Worm (Caenorhabditis elegans) whole organism, L2 larva: ENCODE results near the gene F22F1.3.
"Not testable (repeated sequence)": the region's sequence is repeated elsewhere in the genome, so short reads cannot be mapped to it uniquely, and the experiment has no call there.

ENCODE experiments used
- C34F6.9 ChIP-seq: fragments of 150-350 bp; optimal IDR thresholded peaks from 2 replicates; lab custom pipeline; 2014; ENCODE audit warnings: missing biosample characterization, missing genetic modification characterization
- F13H6.1 ChIP-seq: sonication (generic microtip); optimal IDR thresholded peaks from 2 replicates; lab custom pipeline; 2016; ENCODE audit warnings: missing genetic modification characterization, missing compliant biosample characterization
- Y55F3AM.14 ChIP-seq: fragments of 200-800 bp; sonication (Bioruptor generic); optimal IDR thresholded peaks from 2 replicates; lab custom pipeline; 2018; ENCODE audit warnings: mild to moderate bottlenecking, missing genetic modification characterization, missing compliant biosample characterization
- alr-1 ChIP-seq: fragments of 150-350 bp; optimal IDR thresholded peaks from 2 replicates; lab custom pipeline; 2014; ENCODE audit warnings: missing biosample characterization, missing genetic modification characterization
- ama-1 ChIP-seq: fragments of 150-350 bp; optimal IDR thresholded peaks from 2 replicates; lab custom pipeline; 2018; ENCODE audit warnings: inconsistent platforms
- blmp-1 ChIP-seq: sonication (generic microtip); optimal IDR thresholded peaks from 2 replicates; lab custom pipeline; 2017; ENCODE audit warnings: missing genetic modification characterization, mild to moderate bottlenecking, missing compliant biosample characterization, antibody characterized with exemption, moderate library complexity; ENCODE audit not compliant: insufficient read depth
- ceh-16 ChIP-seq: fragments of 150-350 bp; optimal IDR thresholded peaks from 2 replicates; lab custom pipeline; 2014; ENCODE audit warnings: missing biosample characterization, missing genetic modification characterization
- ceh-82 ChIP-seq: fragments of 150-350 bp; optimal IDR thresholded peaks from 2 replicates; lab custom pipeline; 2014; ENCODE audit warnings: missing biosample characterization, missing genetic modification characterization
- crh-2 ChIP-seq: sonication (generic microtip); optimal IDR thresholded peaks from 2 replicates; lab custom pipeline; 2017; ENCODE audit warnings: missing biosample characterization, missing genetic modification characterization
- dmd-4 ChIP-seq: sonication (generic microtip); optimal IDR thresholded peaks from 2 replicates; lab custom pipeline; 2017; ENCODE audit warnings: missing biosample characterization, missing genetic modification characterization
- egl-27 ChIP-seq: sonication (generic microtip); optimal IDR thresholded peaks from 3 replicates; lab custom pipeline; 2017; ENCODE audit warnings: missing biosample characterization, missing genetic modification reagents, missing genetic modification characterization
- elt-1 ChIP-seq: fragments of 150-350 bp; optimal IDR thresholded peaks from 2 replicates; lab custom pipeline; 2014; ENCODE audit warnings: missing biosample characterization, missing genetic modification characterization
- elt-3 ChIP-seq: sonication (generic microtip); optimal IDR thresholded peaks from 2 replicates; lab custom pipeline; 2017; ENCODE audit warnings: missing biosample characterization, missing genetic modification characterization
- fos-1 ChIP-seq: fragments of 150-350 bp; optimal IDR thresholded peaks from 2 replicates; lab custom pipeline; 2014; ENCODE audit warnings: missing biosample characterization, missing genetic modification characterization
- gmeb-1 ChIP-seq: fragments of 150-350 bp; optimal IDR thresholded peaks from 2 replicates; lab custom pipeline; 2014; ENCODE audit warnings: missing biosample characterization, missing genetic modification characterization
- lin-11 ChIP-seq: fragments of 150-350 bp; sonication (generic microtip); optimal IDR thresholded peaks from 2 replicates; lab custom pipeline; 2014; ENCODE audit warnings: missing biosample characterization, missing genetic modification characterization, inconsistent platforms, mixed read lengths
- lin-13 ChIP-seq: fragments of 150-350 bp; optimal IDR thresholded peaks from 2 replicates; lab custom pipeline; 2014; ENCODE audit warnings: missing biosample characterization, missing genetic modification reagents, missing genetic modification characterization
- lsy-2 ChIP-seq, 2 experiments: fragments of 150-350 bp in 1 of 2; sonication (generic microtip) in 1 of 2; optimal IDR thresholded peaks; 2 replicates each; lab custom pipeline; 2014 to 2017; ENCODE audit warnings: missing biosample characterization in 2 of 2, missing genetic modification characterization in 2 of 2
- mdl-1 ChIP-seq, 2 experiments: fragments of 150-350 bp in 1 of 2; sonication (generic microtip) in 1 of 2; optimal IDR thresholded peaks; 2 replicates each; lab custom pipeline; 2017; ENCODE audit warnings: missing biosample characterization in 2 of 2, missing genetic modification characterization in 2 of 2
- nhr-129 ChIP-seq: fragments of 150-350 bp; optimal IDR thresholded peaks from 2 replicates; lab custom pipeline; 2014; ENCODE audit warnings: missing biosample characterization, missing genetic modification characterization
- nhr-21 ChIP-seq: fragments of 150-350 bp; optimal IDR thresholded peaks from 2 replicates; lab custom pipeline; 2014; ENCODE audit warnings: missing biosample characterization, missing genetic modification characterization
- nhr-237 ChIP-seq: fragments of 150-350 bp; optimal IDR thresholded peaks from 2 replicates; lab custom pipeline; 2014; ENCODE audit warnings: missing biosample characterization, missing genetic modification characterization
- nhr-25 ChIP-seq: fragments of 150-350 bp; sonication (generic microtip); optimal IDR thresholded peaks from 3 replicates; lab custom pipeline; 2014; ENCODE audit warnings: missing biosample characterization, missing genetic modification characterization
- sem-4 ChIP-seq: fragments of 150-350 bp; optimal IDR thresholded peaks from 2 replicates; lab custom pipeline; 2014; ENCODE audit warnings: missing biosample characterization, missing genetic modification reagents, missing genetic modification characterization
- skn-1 ChIP-seq: sonication (generic microtip); optimal IDR thresholded peaks from 2 replicates; lab custom pipeline; 2017; ENCODE audit warnings: missing biosample characterization, missing genetic modification characterization
- sma-3 ChIP-seq: sonication (generic microtip); optimal IDR thresholded peaks from 2 replicates; lab custom pipeline; 2016; ENCODE audit warnings: missing genetic modification reagents, missing genetic modification characterization, missing compliant biosample characterization
- sma-9 ChIP-seq, 2 experiments: fragments of 150-350 bp in 1 of 2; sonication (generic microtip) in 1 of 2; optimal IDR thresholded peaks; 2 replicates each; lab custom pipeline; 2014 to 2016; ENCODE audit warnings: missing genetic modification characterization in 2 of 2, mild to moderate bottlenecking in 1 of 2, missing biosample characterization in 1 of 2, missing compliant biosample characterization in 1 of 2, missing genetic modification reagents in 1 of 2, moderate library complexity in 1 of 2
- unc-55 ChIP-seq: fragments of 150-350 bp; sonication (generic microtip); optimal IDR thresholded peaks from 3 replicates; lab custom pipeline; 2014; ENCODE audit warnings: missing biosample characterization, missing genetic modification reagents, missing genetic modification characterization

Gene F22F1.3

ce11 chrX:8156502-8156901 lies 6.4 kb downstream of the F22F1.3 start:
- TF ChIP-seq dmd-4 (tag; lab: Kevin White, UChicago) (no peak), gmeb-1 (tag; lab: Kevin White, UChicago) (peak; percentile 63), crh-2 (tag; lab: Kevin White, UChicago) (peak; percentile 50), nhr-21 (peak; percentile 21), sma-3 (GFP tag; lab: Kevin White, UChicago) (peak; percentile 37), nhr-237 (tag; lab: Kevin White, UChicago) (no peak), nhr-25 (tag; lab: Kevin White, UChicago) (peak; percentile 2), fos-1 (tag; lab: Kevin White, UChicago) (peak; percentile 38), F13H6.1 (tag; lab: Kevin White, UChicago) (peak; percentile 15), lsy-2 (tag; optimal IDR thresholded peaks at IDR 0.05; lab: Kevin White, UChicago) (peak in 1 of 2 experiments; percentile 32), ceh-16 (peak; percentile 16), nhr-129 (peak; percentile 48), lin-13 (GFP tag; lab: Kevin White, UChicago) (peak; percentile 28), ceh-82 (tag; lab: Kevin White, UChicago) (no peak), alr-1 (no peak), sma-9 (GFP tag; optimal IDR thresholded peaks at IDR 0.05; lab: Kevin White, UChicago) (peak; percentile 45), sma-9 (tag; optimal IDR thresholded peaks at IDR 0.05; lab: Kevin White, UChicago) (no peak)
- TF ChIP-seq, all 48 proteins: peak for 12

- TF ChIP-seq elt-3 (no peak), lin-11 (peak; percentile 11), sma-9 (GFP tag; optimal IDR thresholded peaks at IDR 0.05; lab: Kevin White, UChicago) (peak; percentile 44), sma-9 (tag; optimal IDR thresholded peaks at IDR 0.05; lab: Kevin White, UChicago) (no peak), Y55F3AM.14 (peak; percentile 34), fos-1 (tag; lab: Kevin White, UChicago) (no peak), crh-2 (tag; lab: Kevin White, UChicago) (peak; percentile 7), ama-1 (lab: Kevin White, UChicago) (no peak), skn-1 (tag; lab: Kevin White, UChicago) (no peak), dmd-4 (tag; lab: Kevin White, UChicago) (no peak), lin-13 (GFP tag; lab: Kevin White, UChicago) (no peak), unc-55 (peak; percentile 20)
Measured at ce11 chrX:8155969-8156368, 6.9 kb downstream of the F22F1.3 start.

- TF ChIP-seq nhr-25 (tag; lab: Kevin White, UChicago) (peak; percentile 9), unc-55 (peak; percentile 39), sma-9 (GFP tag; optimal IDR thresholded peaks at IDR 0.05; lab: Kevin White, UChicago) (peak; percentile 37), mdl-1 (tag; optimal IDR thresholded peaks at IDR 0.05; lab: Kevin White, UChicago) (peak in 1 of 2 experiments; percentile 50), nhr-129 (peak; percentile 25), C34F6.9 (tag; lab: Kevin White, UChicago) (peak; percentile 28), egl-27 (peak; percentile 5), lsy-2 (tag; optimal IDR thresholded peaks at IDR 0.05; lab: Kevin White, UChicago) (peak in 1 of 2 experiments; percentile 12)
- TF ChIP-seq sma-9 (tag; optimal IDR thresholded peaks at IDR 0.05; lab: Kevin White, UChicago), result not testable (repeated sequence)
- TF ChIP-seq, all 48 proteins: peak for 8; not testable (repeated sequence) for 40
Measured at ce11 chrX:8155447-8155877, 7.4 kb downstream of the F22F1.3 start.

ce11 chrX:8154374-8154836 lies 8.5 kb downstream of the F22F1.3 start:
- TF ChIP-seq unc-55, result peak; percentile 24
- peak; percentile 2 for TF ChIP-seq fos-1 (tag; lab: Kevin White, UChicago)
- TF ChIP-seq crh-2 (tag; lab: Kevin White, UChicago), result peak; percentile 45
- TF ChIP-seq sma-3 (GFP tag; lab: Kevin White, UChicago), result peak; percentile 39
- TF ChIP-seq nhr-129, result peak; percentile 34

- TF ChIP-seq nhr-237 (tag; lab: Kevin White, UChicago), result no peak
- TF ChIP-seq lin-11, result peak; percentile 13
- TF ChIP-seq, all 48 proteins: peak for 1
Measured at ce11 chrX:8151409-8151808, 11.5 kb downstream of the F22F1.3 start.

ce11 chrX:8150621-8151020 lies 12.3 kb downstream of the F22F1.3 start, which contains the start of gene F22F1.2:
Gene F22F1.2, minus strand, starts transcription at chrX:8150721.
- TF ChIP-seq skn-1 (tag; lab: Kevin White, UChicago) (no peak), sma-9 (GFP tag; optimal IDR thresholded peaks at IDR 0.05; lab: Kevin White, UChicago) (no peak), sma-9 (tag; optimal IDR thresholded peaks at IDR 0.05; lab: Kevin White, UChicago) (no peak), alr-1 (no peak), egl-27 (no peak), blmp-1 (tag; lab: Kevin White, UChicago) (no peak), elt-1 (tag; lab: Kevin White, UChicago) (no peak), gmeb-1 (tag; lab: Kevin White, UChicago) (no peak), sem-4 (tag; lab: Kevin White, UChicago) (no peak), C34F6.9 (tag; lab: Kevin White, UChicago) (no peak), elt-3 (no peak), dmd-4 (tag; lab: Kevin White, UChicago) (no peak)
